Fruit fly (Drosophila melanogaster): Measurements from ENCODE around the gene CG31883.
A peak's percentile ranks its signal among the peaks of the same experiment; 100 is the strongest.

The CG31883 gene

dm6 chr2L:9576269-9576933 is 48.1 kb downstream of the CG31883 start, which contains the start of gene Mtpalpha:
TSS of gene Mtpalpha (minus strand) at chr2L:9576769.
- TF ChIP-seq ey (GFP tag; optimal IDR thresholded peaks at IDR 0.05) (peak; percentile 3), Hnf4 (GFP tag; optimal IDR thresholded peaks at IDR 0.05) (peak; percentile 98), rgr (GFP tag; optimal IDR thresholded peaks at IDR 0.05) (peak; percentile 64), foxo (GFP tag; optimal IDR thresholded peaks at IDR 0.05) (peak in 1 of 2 experiments; percentile 49), sage (GFP tag; optimal IDR thresholded peaks at IDR 0.05) (no peak), dmrt93B (GFP tag; optimal IDR thresholded peaks at IDR 0.05) (no peak), fru (GFP tag; optimal IDR thresholded peaks at IDR 0.05) (no peak), psq (GFP tag; optimal IDR thresholded peaks at IDR 0.05) (peak; percentile 30), OdsH (GFP tag; optimal IDR thresholded peaks at IDR 0.05) (peak; percentile 20), h (GFP tag; optimal IDR thresholded peaks at IDR 0.05) (peak; percentile 30), CG32264 (GFP tag; optimal IDR thresholded peaks at IDR 0.05) (no peak), Myc (optimal IDR thresholded peaks at IDR 0.05) (peak; percentile 16), jim (GFP tag; optimal IDR thresholded peaks at IDR 0.05) (no peak), Rel (GFP tag; optimal IDR thresholded peaks at IDR 0.05) (no peak), Rel (tag; optimal IDR thresholded peaks at IDR 0.05) (peak; percentile 31), br (GFP tag; optimal IDR thresholded peaks at IDR 0.05) (peak; percentile 33), Dfd (GFP tag; optimal IDR thresholded peaks at IDR 0.05) (no peak), Sp1 (GFP tag; optimal IDR thresholded peaks at IDR 0.05) (peak; percentile 44), N (GFP tag; optimal IDR thresholded peaks at IDR 0.05) (no peak)

All from whole organism, wandering third instar larva.